Fruit fly (Drosophila melanogaster) whole organism, prepupa: ENCODE results near the gene CG11756.

Experiments used
- Blimp-1 ChIP-seq: fragments of 200-800 bp; sonication (Bioruptor generic); optimal IDR thresholded peaks from 3 replicates; lab custom pipeline; 2017; ENCODE audit warnings: missing biosample characterization, missing genetic modification characterization, mild to moderate bottlenecking, moderate library complexity, missing genetic modification reagents
- CG10631 ChIP-seq: fragments of 200-800 bp; sonication (Bioruptor generic); optimal IDR thresholded peaks from 2 replicates; lab custom pipeline; 2016; ENCODE audit warnings: missing biosample characterization, missing genetic modification characterization
- CG10669 ChIP-seq: fragments of 200-800 bp; sonication (Bioruptor generic); optimal IDR thresholded peaks from 3 replicates; lab custom pipeline; 2018; ENCODE audit warnings: missing biosample characterization, mild to moderate bottlenecking, missing genetic modification characterization, moderate library complexity
- CG11294 ChIP-seq: fragments of 200-800 bp; sonication (Bioruptor generic); IDR thresholded peaks from 2 replicates; pipeline ENCODE4 v1.3.6; 2022; ENCODE audit warnings: missing biosample characterization, missing genetic modification characterization
- CG11762 ChIP-seq: fragments of 200-800 bp; sonication (Bioruptor generic); optimal IDR thresholded peaks from 3 replicates; lab custom pipeline; 2016; ENCODE audit warnings: missing biosample characterization, missing genetic modification characterization; ENCODE audit not compliant: insufficient read depth
- CG11902 ChIP-seq: fragments of 200-800 bp; sonication (Bioruptor generic); optimal IDR thresholded peaks from 3 replicates; lab custom pipeline; 2016; ENCODE audit warnings: missing biosample characterization, missing genetic modification characterization
- CG1621 ChIP-seq: fragments of 200-800 bp; sonication (Bioruptor generic); optimal IDR thresholded peaks from 3 replicates; lab custom pipeline; 2018; ENCODE audit warnings: missing biosample characterization, mild to moderate bottlenecking, missing genetic modification characterization
- CG3032 ChIP-seq: fragments of 200-800 bp; optimal IDR thresholded peaks from 2 replicates; lab custom pipeline; 2019; ENCODE audit warnings: missing biosample characterization, mild to moderate bottlenecking, missing genetic modification characterization, moderate library complexity
- CG31627 ChIP-seq: fragments of 200-800 bp; sonication (Bioruptor generic); optimal IDR thresholded peaks from 3 replicates; lab custom pipeline; 2016; ENCODE audit warnings: missing biosample characterization, missing genetic modification characterization
- CG32006 ChIP-seq: fragments of 200-800 bp; sonication (Bioruptor generic); optimal IDR thresholded peaks from 3 replicates; lab custom pipeline; 2017; ENCODE audit warnings: missing biosample characterization, mild to moderate bottlenecking, missing genetic modification characterization
- CG34406 ChIP-seq: fragments of 200-800 bp; sonication (Bioruptor generic); optimal IDR thresholded peaks from 3 replicates; lab custom pipeline; 2016; ENCODE audit warnings: missing biosample characterization, missing genetic modification characterization
- CG3919 ChIP-seq: fragments of 200-800 bp; sonication (Bioruptor generic); optimal IDR thresholded peaks from 3 replicates; lab custom pipeline; 2016; ENCODE audit warnings: missing biosample characterization, missing genetic modification characterization
- CG4318 ChIP-seq: fragments of 200-800 bp; sonication (Bioruptor generic); optimal IDR thresholded peaks from 3 replicates; lab custom pipeline; 2017; ENCODE audit warnings: missing biosample characterization, mild to moderate bottlenecking, missing genetic modification characterization
- CG6163 ChIP-seq: fragments of 200-800 bp; sonication (Bioruptor generic); IDR thresholded peaks from 3 replicates; pipeline ENCODE4 v1.3.6; 2022; ENCODE audit warnings: missing biosample characterization, missing genetic modification characterization
- CG6276 ChIP-seq: fragments of 200-800 bp; sonication (Bioruptor generic); optimal IDR thresholded peaks from 2 replicates; lab custom pipeline; 2017; ENCODE audit warnings: missing biosample characterization, mild to moderate bottlenecking, missing genetic modification characterization
- CG6792 ChIP-seq: fragments of 200-800 bp; sonication (Bioruptor generic); optimal IDR thresholded peaks from 3 replicates; lab custom pipeline; 2016; ENCODE audit warnings: missing biosample characterization, missing genetic modification characterization
- CG6808 ChIP-seq: fragments of 200-800 bp; sonication (Bioruptor generic); optimal IDR thresholded peaks from 3 replicates; lab custom pipeline; 2017; ENCODE audit warnings: missing biosample characterization, missing genetic modification characterization, mild to moderate bottlenecking, moderate library complexity, missing genetic modification reagents
- CG6854 ChIP-seq: fragments of 200-800 bp; sonication (Bioruptor generic); optimal IDR thresholded peaks from 2 replicates; lab custom pipeline; 2017; ENCODE audit warnings: missing biosample characterization, mild to moderate bottlenecking, missing genetic modification characterization
- CG7368 ChIP-seq: fragments of 200-800 bp; sonication (Bioruptor generic); optimal IDR thresholded peaks from 3 replicates; lab custom pipeline; 2016; ENCODE audit warnings: missing biosample characterization, missing genetic modification characterization
- CG8119 ChIP-seq: fragments of 200-800 bp; sonication (Bioruptor generic); IDR thresholded peaks from 3 replicates; pipeline ENCODE4 v1.3.6; 2022; ENCODE audit warnings: missing biosample characterization, missing genetic modification characterization
- CG8319 ChIP-seq: fragments of 200-800 bp; sonication (Bioruptor generic); optimal IDR thresholded peaks from 3 replicates; lab custom pipeline; 2016; ENCODE audit warnings: missing biosample characterization, missing genetic modification characterization
- CG8632 ChIP-seq: fragments of 200-800 bp; sonication (Bioruptor generic); optimal IDR thresholded peaks from 3 replicates; lab custom pipeline; 2016; ENCODE audit warnings: missing biosample characterization, missing genetic modification characterization
- Eip75B ChIP-seq: fragments of 200-800 bp; sonication (Bioruptor generic); optimal IDR thresholded peaks from 3 replicates; lab custom pipeline; 2016; ENCODE audit warnings: missing biosample characterization, missing genetic modification characterization
- Eip93F ChIP-seq: fragments of 200-800 bp; sonication (Bioruptor generic); optimal IDR thresholded peaks from 2 replicates; lab custom pipeline; 2016; ENCODE audit warnings: missing biosample characterization, mild to moderate bottlenecking, missing genetic modification characterization
- Ets21C ChIP-seq: fragments of 200-800 bp; sonication (Bioruptor generic); optimal IDR thresholded peaks from 3 replicates; lab custom pipeline; 2016; ENCODE audit warnings: missing biosample characterization, missing genetic modification characterization
- Ets96B ChIP-seq: fragments of 200-800 bp; optimal IDR thresholded peaks from 2 replicates; lab custom pipeline; 2019; ENCODE audit warnings: missing biosample characterization, mild to moderate bottlenecking, missing genetic modification characterization, moderate library complexity
- Gug ChIP-seq: fragments of 200-800 bp; sonication (Bioruptor generic); IDR thresholded peaks from 2 replicates; pipeline ENCODE4 v1.3.6; 2022; ENCODE audit warnings: missing biosample characterization, missing genetic modification characterization
- Hr38 ChIP-seq: sonication (Bioruptor generic); optimal IDR thresholded peaks from 2 replicates; lab custom pipeline; 2016; ENCODE audit warnings: missing biosample characterization, missing genetic modification characterization
- Hr39 ChIP-seq: fragments of 200-800 bp; sonication (Bioruptor generic); optimal IDR thresholded peaks from 2 replicates; lab custom pipeline; 2016; ENCODE audit warnings: missing biosample characterization, missing genetic modification characterization
- Hr4 ChIP-seq: fragments of 200-800 bp; sonication (Bioruptor generic); optimal IDR thresholded peaks from 3 replicates; lab custom pipeline; 2016; ENCODE audit warnings: missing biosample characterization, missing genetic modification characterization
- Lpt ChIP-seq: fragments of 200-800 bp; sonication (Bioruptor generic); optimal IDR thresholded peaks from 3 replicates; lab custom pipeline; 2016; ENCODE audit warnings: missing biosample characterization, missing genetic modification characterization
- Met ChIP-seq: fragments of 200-800 bp; sonication (Bioruptor generic); optimal IDR thresholded peaks from 3 replicates; lab custom pipeline; 2016; ENCODE audit warnings: missing biosample characterization, missing genetic modification characterization
- Smox ChIP-seq: fragments of 200-800 bp; sonication (Bioruptor generic); optimal IDR thresholded peaks from 3 replicates; lab custom pipeline; 2016; ENCODE audit warnings: missing biosample characterization, missing genetic modification characterization
- Sox102F ChIP-seq: fragments of 200-800 bp; sonication (Bioruptor generic); optimal IDR thresholded peaks from 2 replicates; lab custom pipeline; 2016; ENCODE audit warnings: missing biosample characterization, mild to moderate bottlenecking, missing genetic modification characterization
- Sox14 ChIP-seq: fragments of 200-800 bp; sonication (Bioruptor generic); optimal IDR thresholded peaks from 3 replicates; lab custom pipeline; 2016; ENCODE audit warnings: missing biosample characterization, missing genetic modification characterization
- Sox15 ChIP-seq: fragments of 200-800 bp; sonication (Bioruptor generic); optimal IDR thresholded peaks from 3 replicates; lab custom pipeline; 2016; ENCODE audit warnings: missing biosample characterization, missing genetic modification characterization
- achi ChIP-seq: fragments of 200-800 bp; sonication (Bioruptor generic); optimal IDR thresholded peaks from 3 replicates; lab custom pipeline; 2016; ENCODE audit warnings: missing biosample characterization, missing genetic modification characterization
- cyc ChIP-seq: fragments of 200-800 bp; sonication (Bioruptor generic); optimal IDR thresholded peaks from 3 replicates; lab custom pipeline; 2016; ENCODE audit warnings: missing biosample characterization, missing genetic modification characterization
- dac ChIP-seq: fragments of 200-800 bp; sonication (Bioruptor generic); optimal IDR thresholded peaks from 2 replicates; lab custom pipeline; 2017; ENCODE audit warnings: missing biosample characterization, mild to moderate bottlenecking, missing genetic modification characterization
- dsx ChIP-seq: fragments of 200-800 bp; optimal IDR thresholded peaks from 3 replicates; lab custom pipeline; 2019; ENCODE audit warnings: missing biosample characterization, mild to moderate bottlenecking, missing genetic modification characterization, moderate library complexity; ENCODE audit not compliant: poor library complexity, severe bottlenecking
- eg ChIP-seq: fragments of 200-800 bp; sonication (Bioruptor generic); IDR thresholded peaks from 3 replicates; pipeline ENCODE4 v1.3.6; 2022; ENCODE audit warnings: missing biosample characterization, missing genetic modification characterization
- esn ChIP-seq: fragments of 200-800 bp; sonication (Bioruptor generic); optimal IDR thresholded peaks from 2 replicates; lab custom pipeline; 2016; ENCODE audit warnings: missing biosample characterization, mild to moderate bottlenecking, missing genetic modification characterization, moderate library complexity
- fd59A ChIP-seq: fragments of 200-800 bp; sonication (Bioruptor generic); optimal IDR thresholded peaks from 2 replicates; lab custom pipeline; 2017; ENCODE audit warnings: missing biosample characterization, mild to moderate bottlenecking, missing genetic modification characterization, missing genetic modification reagents
- fd85E ChIP-seq: fragments of 200-800 bp; sonication (Bioruptor generic); optimal IDR thresholded peaks from 3 replicates; lab custom pipeline; 2016; ENCODE audit warnings: missing biosample characterization, missing genetic modification characterization
- fkh ChIP-seq: fragments of 200-800 bp; sonication (Bioruptor generic); optimal IDR thresholded peaks from 3 replicates; lab custom pipeline; 2017; ENCODE audit warnings: missing biosample characterization, mild to moderate bottlenecking, missing genetic modification characterization, moderate library complexity
- lz ChIP-seq: fragments of 200-800 bp; sonication (Bioruptor generic); optimal IDR thresholded peaks from 3 replicates; lab custom pipeline; 2016; ENCODE audit warnings: missing biosample characterization, missing genetic modification characterization
- pdm3 ChIP-seq: fragments of 200-800 bp; sonication (Bioruptor generic); optimal IDR thresholded peaks from 3 replicates; lab custom pipeline; 2016; ENCODE audit warnings: missing biosample characterization, missing genetic modification characterization
- salr ChIP-seq, 2 experiments: fragments of 200-800 bp; sonication (Bioruptor generic); optimal IDR thresholded peaks; 3 replicates each; lab custom pipeline; 2016 to 2018; ENCODE audit warnings: missing biosample characterization in 2 of 2, missing genetic modification characterization in 2 of 2, mild to moderate bottlenecking in 1 of 2
- spab ChIP-seq: fragments of 200-800 bp; sonication (Bioruptor generic); optimal IDR thresholded peaks from 2 replicates; lab custom pipeline; 2017; ENCODE audit warnings: missing biosample characterization, mild to moderate bottlenecking, missing genetic modification characterization, missing genetic modification reagents
- ss ChIP-seq, 2 experiments: fragments of 200-800 bp; sonication (Bioruptor generic); optimal IDR thresholded peaks; 2 replicates in 1 of 2; 3 replicates in 1 of 2; lab custom pipeline; 2017 to 2018; ENCODE audit warnings: mild to moderate bottlenecking in 2 of 2, missing biosample characterization in 2 of 2, missing genetic modification characterization in 2 of 2, moderate library complexity in 1 of 2
- topi ChIP-seq: fragments of 200-800 bp; sonication (Bioruptor generic); optimal IDR thresholded peaks from 3 replicates; lab custom pipeline; 2016; ENCODE audit warnings: missing biosample characterization, missing genetic modification characterization
- vri ChIP-seq: fragments of 200-800 bp; sonication (Bioruptor generic); optimal IDR thresholded peaks from 3 replicates; lab custom pipeline; 2016; ENCODE audit warnings: missing biosample characterization, mild to moderate bottlenecking, missing genetic modification characterization

CG11756 gene

DNA sequence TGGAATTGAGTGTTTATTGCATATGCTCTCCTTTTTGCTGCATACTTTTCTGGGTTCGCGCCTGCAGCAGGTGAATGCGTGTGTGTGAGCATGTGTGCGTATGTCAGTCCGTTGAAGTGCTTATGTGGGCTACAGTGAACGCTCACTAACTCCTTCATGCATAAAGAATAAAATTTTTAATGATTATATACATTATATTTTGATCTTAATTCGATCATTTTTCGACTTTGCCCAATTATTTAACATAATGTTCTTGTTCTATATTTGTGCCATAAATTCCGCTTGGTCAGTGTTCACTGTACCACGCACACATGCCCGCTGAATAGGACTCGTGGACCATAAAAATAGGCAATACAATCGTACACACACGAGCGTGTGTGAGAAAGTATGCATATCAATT is 22.9 kb downstream of the CG11756 start:
- TF ChIP-seq spab (GFP tag; lab: Kevin White, UChicago) (no peak), dsx (peak; percentile 45), topi (GFP tag; lab: Kevin White, UChicago) (no peak), CG8119 (peak; percentile 35; the same call in 1 of the 3 replicates), CG7368 (GFP tag; lab: Kevin White, UChicago) (no peak), ss (GFP tag; optimal IDR thresholded peaks at IDR 0.05; lab: Kevin White, UChicago) (no peak), eg (GFP tag; lab: Robert Waterston, UW) (peak; percentile 74; the same call in 2 of the 3 replicates), esn (GFP tag; lab: Kevin White, UChicago) (peak; percentile 0), CG3032 (tag; lab: Kevin White, UChicago) (no peak), Ets21C (no peak), Gug (GFP tag; lab: Robert Waterston, UW) (peak; percentile 60), Sox15 (GFP tag; lab: Kevin White, UChicago) (no peak), lz (GFP tag; lab: Kevin White, UChicago) (no peak), Ets96B (peak; percentile 1), CG11762 (no peak), CG31627 (GFP tag; lab: Kevin White, UChicago) (no peak), CG6854 (GFP tag; lab: Kevin White, UChicago) (no peak), Sox102F (GFP tag; lab: Kevin White, UChicago) (no peak), CG10631 (GFP tag; lab: Kevin White, UChicago) (peak; percentile 18), CG6792 (GFP tag; lab: Kevin White, UChicago) (no peak), fd85E (GFP tag; lab: Kevin White, UChicago) (no peak), pdm3 (GFP tag; lab: Kevin White, UChicago) (no peak), CG8319 (no peak), Lpt (GFP tag; lab: Kevin White, UChicago) (no peak), Eip93F (GFP tag; lab: Kevin White, UChicago) (no peak), Hr39 (GFP tag; lab: Kevin White, UChicago) (no peak), salr (GFP tag; optimal IDR thresholded peaks at IDR 0.05; lab: Kevin White, UChicago) (no peak), Blimp-1 (no peak), vri (GFP tag; lab: Kevin White, UChicago) (no peak), CG11902 (GFP tag; lab: Kevin White, UChicago) (no peak), cyc (GFP tag; lab: Kevin White, UChicago) (no peak), CG8632 (GFP tag; lab: Kevin White, UChicago) (no peak), CG4318 (GFP tag; lab: Kevin White, UChicago) (no peak), Sox14 (GFP tag; lab: Kevin White, UChicago) (no peak), fkh (GFP tag; lab: Kevin White, UChicago) (no peak), fd59A (no peak), Hr38 (no peak), CG34406 (no peak), CG6163 (peak; percentile 54; the same call in 1 of the 3 replicates), Met (no peak), Smox (GFP tag; lab: Kevin White, UChicago) (no peak), CG6808 (no peak), Eip75B (GFP tag; lab: Kevin White, UChicago) (peak; percentile 15), CG32006 (GFP tag; lab: Kevin White, UChicago) (peak; percentile 27), CG10669 (peak; percentile 10), dac (GFP tag; lab: Kevin White, UChicago) (no peak), CG6276 (GFP tag; lab: Kevin White, UChicago) (no peak), Hr4 (GFP tag; lab: Kevin White, UChicago) (no peak), CG3919 (GFP tag; lab: Kevin White, UChicago) (no peak), CG1621 (tag; lab: Kevin White, UChicago) (no peak), achi (GFP tag; lab: Kevin White, UChicago) (no peak), CG11294 (GFP tag; lab: Robert Waterston, UW) (0 out of 2 replicates have a peak, but pooled peaks have one; percentile 30)
